Worm (Caenorhabditis elegans) whole organism, mixed stage, embryonic: ENCODE data around the gene pcp-3.
A peak's percentile ranks its signal among the peaks of the same experiment; 100 is the strongest.
"Not testable (repeated sequence)": the region's sequence is repeated elsewhere in the genome, so short reads cannot be mapped to it uniquely, and the experiment has no call there.

Experiments
- M03D4.4 ChIP-seq: sonication (generic microtip); optimal IDR thresholded peaks from 2 replicates; lab custom pipeline; 2017; ENCODE audit warnings: mild to moderate bottlenecking, missing genetic modification characterization, missing compliant biosample characterization
- bed-3 ChIP-seq: fragments of 200-800 bp; sonication (Bioruptor generic); optimal IDR thresholded peaks from 3 replicates; lab custom pipeline; 2018; ENCODE audit warnings: mild to moderate bottlenecking, missing genetic modification characterization, moderate library complexity, missing compliant biosample characterization
- blmp-1 ChIP-seq: fragments of 150-350 bp; optimal IDR thresholded peaks from 2 replicates; lab custom pipeline; 2014; ENCODE audit warnings: missing biosample characterization, missing genetic modification characterization
- ceh-39 ChIP-seq: fragments of 150-350 bp; optimal IDR thresholded peaks from 2 replicates; lab custom pipeline; 2014; ENCODE audit warnings: missing biosample characterization, missing genetic modification characterization
- ceh-43 ChIP-seq: fragments of 200-800 bp; sonication (Bioruptor generic); optimal IDR thresholded peaks from 2 replicates; lab custom pipeline; 2018; ENCODE audit warnings: mild to moderate bottlenecking, missing genetic modification characterization, moderate library complexity, missing compliant biosample characterization
- ceh-83 ChIP-seq: fragments of 200-800 bp; sonication (Bioruptor generic); optimal IDR thresholded peaks from 2 replicates; lab custom pipeline; 2018; ENCODE audit warnings: mild to moderate bottlenecking, missing genetic modification characterization, missing compliant biosample characterization
- ces-1 ChIP-seq: fragments of 150-350 bp; optimal IDR thresholded peaks from 2 replicates; lab custom pipeline; 2014; ENCODE audit warnings: missing biosample characterization, missing genetic modification reagents, missing genetic modification characterization
- cnd-1 ChIP-seq: fragments of 200-800 bp; sonication (Bioruptor generic); optimal IDR thresholded peaks from 2 replicates; lab custom pipeline; 2018; ENCODE audit warnings: mild to moderate bottlenecking, missing genetic modification characterization, missing compliant biosample characterization
- drap-1 ChIP-seq: fragments of 200-800 bp; sonication (Bioruptor generic); optimal IDR thresholded peaks from 3 replicates; lab custom pipeline; 2018; ENCODE audit warnings: mild to moderate bottlenecking, missing genetic modification characterization, missing compliant biosample characterization
- elt-1 ChIP-seq: sonication (generic microtip); optimal IDR thresholded peaks from 2 replicates; lab custom pipeline; 2017; ENCODE audit warnings: missing genetic modification characterization, mild to moderate bottlenecking, missing compliant biosample characterization, antibody characterized with exemption, moderate library complexity, borderline replicate concordance; ENCODE audit not compliant: insufficient read depth
- elt-3 ChIP-seq: fragments of 150-350 bp; optimal IDR thresholded peaks from 2 replicates; lab custom pipeline; 2014; ENCODE audit warnings: missing biosample characterization, missing genetic modification characterization
- flh-1 ChIP-seq: fragments of 200-800 bp; sonication (Bioruptor generic); optimal IDR thresholded peaks from 2 replicates; lab custom pipeline; 2018; ENCODE audit warnings: mild to moderate bottlenecking, missing genetic modification characterization, moderate library complexity, missing compliant biosample characterization
- ham-2 ChIP-seq: fragments of 200-800 bp; sonication (Bioruptor generic); optimal IDR thresholded peaks from 2 replicates; lab custom pipeline; 2018; ENCODE audit warnings: mild to moderate bottlenecking, missing genetic modification characterization, missing compliant biosample characterization
- hlh-1 ChIP-seq: fragments of 150-350 bp; optimal IDR thresholded peaks from 2 replicates; lab custom pipeline; 2014; ENCODE audit warnings: missing biosample characterization, missing genetic modification reagents, missing genetic modification characterization
- lin-13 ChIP-seq: fragments of 150-350 bp; optimal IDR thresholded peaks from 2 replicates; lab custom pipeline; 2014; ENCODE audit warnings: missing biosample characterization, missing genetic modification characterization
- lin-32 ChIP-seq: fragments of 200-800 bp; sonication (Bioruptor generic); optimal IDR thresholded peaks from 2 replicates; lab custom pipeline; 2018; ENCODE audit warnings: mild to moderate bottlenecking, missing genetic modification characterization, missing compliant biosample characterization
- lsy-2 ChIP-seq: fragments of 150-350 bp; optimal IDR thresholded peaks from 2 replicates; lab custom pipeline; 2014; ENCODE audit warnings: missing biosample characterization, missing genetic modification characterization
- mab-5 ChIP-seq: fragments of 150-350 bp; optimal IDR thresholded peaks from 2 replicates; lab custom pipeline; 2014; ENCODE audit warnings: missing biosample characterization, missing genetic modification characterization
- mep-1 ChIP-seq: fragments of 150-350 bp; optimal IDR thresholded peaks from 2 replicates; lab custom pipeline; 2017; ENCODE audit warnings: missing biosample characterization, missing genetic modification reagents, missing genetic modification characterization, inconsistent platforms
- mls-2 ChIP-seq: sonication (generic microtip); optimal IDR thresholded peaks from 2 replicates; lab custom pipeline; 2016; ENCODE audit warnings: mild to moderate bottlenecking, missing genetic modification characterization, moderate library complexity, missing compliant biosample characterization
- nhr-12 ChIP-seq: fragments of 150-350 bp; optimal IDR thresholded peaks from 2 replicates; lab custom pipeline; 2014; ENCODE audit warnings: missing biosample characterization, missing genetic modification characterization
- nhr-2 ChIP-seq: fragments of 150-350 bp; optimal IDR thresholded peaks from 2 replicates; lab custom pipeline; 2014; ENCODE audit warnings: missing biosample characterization, missing genetic modification characterization
- nhr-237 ChIP-seq: fragments of 150-350 bp; optimal IDR thresholded peaks from 2 replicates; lab custom pipeline; 2014; ENCODE audit warnings: missing biosample characterization, missing genetic modification characterization
- nhr-28 ChIP-seq: fragments of 150-350 bp; optimal IDR thresholded peaks from 2 replicates; lab custom pipeline; 2014; ENCODE audit warnings: missing biosample characterization, missing genetic modification characterization
- nhr-76 ChIP-seq: sonication (generic microtip); optimal IDR thresholded peaks from 2 replicates; lab custom pipeline; 2017; ENCODE audit warnings: missing biosample characterization, missing genetic modification characterization
- pha-4 ChIP-seq: fragments of 150-350 bp; optimal IDR thresholded peaks from 2 replicates; lab custom pipeline; 2018; ENCODE audit warnings: missing biosample characterization, missing genetic modification reagents, missing genetic modification characterization
- sem-2 ChIP-seq: fragments of 200-800 bp; sonication (Bioruptor generic); optimal IDR thresholded peaks from 2 replicates; lab custom pipeline; 2018; ENCODE audit warnings: mild to moderate bottlenecking, missing genetic modification characterization, missing compliant biosample characterization
- snpc-4 ChIP-seq: fragments of 150-350 bp; optimal IDR thresholded peaks from 2 replicates; lab custom pipeline; 2014; ENCODE audit warnings: missing biosample characterization, missing genetic modification characterization
- sptf-1 ChIP-seq: sonication (generic microtip); optimal IDR thresholded peaks from 2 replicates; lab custom pipeline; 2017; ENCODE audit warnings: mild to moderate bottlenecking, missing genetic modification characterization, moderate library complexity, missing compliant biosample characterization
- tbx-8 ChIP-seq: fragments of 200-800 bp; sonication (Bioruptor generic); optimal IDR thresholded peaks from 2 replicates; lab custom pipeline; 2018; ENCODE audit warnings: mild to moderate bottlenecking, missing genetic modification characterization, moderate library complexity, missing compliant biosample characterization
- unc-120 ChIP-seq: sonication (generic microtip); optimal IDR thresholded peaks from 2 replicates; lab custom pipeline; 2017; ENCODE audit warnings: missing genetic modification characterization, missing compliant biosample characterization; ENCODE audit not compliant: poor library complexity, severe bottlenecking
- unc-39 ChIP-seq: fragments of 150-350 bp; optimal IDR thresholded peaks from 2 replicates; lab custom pipeline; 2014; ENCODE audit warnings: missing biosample characterization, missing genetic modification characterization
- unc-62 ChIP-seq: fragments of 150-350 bp; optimal IDR thresholded peaks from 2 replicates; lab custom pipeline; 2014; ENCODE audit warnings: missing biosample characterization, missing genetic modification reagents, missing genetic modification characterization
- zip-8 ChIP-seq: fragments of 150-350 bp; optimal IDR thresholded peaks from 2 replicates; lab custom pipeline; 2014; ENCODE audit warnings: missing biosample characterization, missing genetic modification characterization
- ztf-11 ChIP-seq: fragments of 150-350 bp; optimal IDR thresholded peaks from 2 replicates; lab custom pipeline; 2014; ENCODE audit warnings: missing biosample characterization, missing genetic modification characterization

The pcp-3 gene

ce11 chrIV:9196023-9196636 is 37.3 kb upstream of the pcp-3 start:
- peak; percentile 36 for TF ChIP-seq lsy-2 (tag; lab: Kevin White, UChicago)

ce11 chrIV:9194524-9194923 is 35.7 kb upstream of the pcp-3 start, which contains the start of gene C46C2.7:
Gene C46C2.7, plus strand, starts transcription at chrIV:9194824.
- not testable (repeated sequence) for TF ChIP-seq mep-1; lin-13 (tag; lab: Kevin White, UChicago); sptf-1 (tag; lab: Kevin White, UChicago)

- no peak for TF ChIP-seq mab-5 (tag; lab: Kevin White, UChicago)
- no peak for TF ChIP-seq flh-1 (GFP tag; lab: Kevin White, UChicago)
Observed at ce11 chrIV:9192522-9192921, 33.7 kb upstream of the pcp-3 start, which contains the start of gene C46C2.5. Gene C46C2.5, minus strand, starts transcription at chrIV:9192622.

- TF ChIP-seq unc-62 (GFP tag; lab: Kevin White, UChicago): peak; percentile 75
- peak; percentile 65 for TF ChIP-seq elt-3
- TF ChIP-seq flh-1 (GFP tag; lab: Kevin White, UChicago): peak; percentile 92
- peak; percentile 91 for TF ChIP-seq ham-2 (GFP tag; lab: Kevin White, UChicago)
- TF ChIP-seq mls-2: peak; percentile 97
- no peak for TF ChIP-seq nhr-2 (tag; lab: Kevin White, UChicago)
- TF ChIP-seq zip-8 (tag; lab: Kevin White, UChicago): no peak
- no peak for TF ChIP-seq blmp-1
- TF ChIP-seq hlh-1: peak; percentile 65
- peak; percentile 93 for TF ChIP-seq sem-2 (GFP tag; lab: Kevin White, UChicago)
- TF ChIP-seq mab-5 (tag; lab: Kevin White, UChicago): no peak
- TF ChIP-seq unc-39: peak; percentile 81
- no peak for TF ChIP-seq snpc-4 (tag; lab: Kevin White, UChicago)
- peak; percentile 92 for TF ChIP-seq unc-120 (tag; lab: Kevin White, UChicago)
- TF ChIP-seq mep-1: peak; percentile 77
- peak; percentile 81 for TF ChIP-seq tbx-8 (GFP tag; lab: Kevin White, UChicago)
- TF ChIP-seq ces-1 (GFP tag; lab: Kevin White, UChicago): no peak
- peak; percentile 95 for TF ChIP-seq ceh-83 (GFP tag; lab: Kevin White, UChicago)
- TF ChIP-seq nhr-237 (tag; lab: Kevin White, UChicago): no peak
- TF ChIP-seq bed-3: peak; percentile 88
- TF ChIP-seq ztf-11 (tag; lab: Kevin White, UChicago): peak; percentile 33
- peak; percentile 54 for TF ChIP-seq lsy-2 (tag; lab: Kevin White, UChicago)
- peak; percentile 97 for TF ChIP-seq sptf-1 (tag; lab: Kevin White, UChicago)
- TF ChIP-seq nhr-12 (tag; lab: Kevin White, UChicago): peak; percentile 29
- peak; percentile 96 for TF ChIP-seq cnd-1 (tag; lab: Kevin White, UChicago)
- peak; percentile 97 for TF ChIP-seq drap-1
- no peak for TF ChIP-seq elt-1 (tag; lab: Kevin White, UChicago)
- no peak for TF ChIP-seq nhr-76
- TF ChIP-seq nhr-28 (tag; lab: Kevin White, UChicago): peak; percentile 22
- peak; percentile 69 for TF ChIP-seq lin-13 (tag; lab: Kevin White, UChicago)
- peak; percentile 93 for TF ChIP-seq ceh-43
- peak; percentile 94 for TF ChIP-seq lin-32 (GFP tag; lab: Kevin White, UChicago)
- TF ChIP-seq M03D4.4: peak; percentile 96
- peak; percentile 14 for TF ChIP-seq ceh-39 (tag; lab: Kevin White, UChicago)
- TF ChIP-seq pha-4: peak; percentile 86
Observed at ce11 chrIV:9191183-9191582, 32.4 kb upstream of the pcp-3 start.
